Fruit fly (Drosophila melanogaster): Measurements from ENCODE around the gene CG11693.

dm6 chr3R:8272573-8273165, 37.9 kb downstream of the CG11693 start:
- TF ChIP-seq h (optimal IDR thresholded peaks at IDR 0.05), result no peak
- no peak for TF ChIP-seq insv (optimal IDR thresholded peaks at IDR 0.05)
- TF ChIP-seq psq (optimal IDR thresholded peaks at IDR 0.05), result no peak

All from Kc167 (cell line).